Worm (Caenorhabditis elegans) whole organism, L4 larva: ENCODE results near the gene snr-3.

Source experiments
- F44E2.7 ChIP-seq: fragments of 200-800 bp; sonication (Bioruptor generic); IDR thresholded peaks from 2 replicates; pipeline ENCODE4 v2.1.2; 2022; ENCODE audit warnings: missing genetic modification characterization, missing compliant biosample characterization
- Y5F2A.4 ChIP-seq: fragments of 200-800 bp; sonication (Bioruptor generic); optimal IDR thresholded peaks from 2 replicates; lab custom pipeline; 2018; ENCODE audit warnings: mild to moderate bottlenecking, missing genetic modification characterization, missing compliant biosample characterization
- aha-1 ChIP-seq: fragments of 150-350 bp; peaks from one replicate; lab custom pipeline; 2014; ENCODE audit warnings: missing biosample characterization, missing genetic modification characterization
- dmd-9 ChIP-seq: fragments of 200-800 bp; sonication (Bioruptor generic); IDR thresholded peaks from 2 replicates; pipeline ENCODE4 v1.3.6; 2022; ENCODE audit warnings: missing genetic modification reagents, missing genetic modification characterization, missing compliant biosample characterization
- duxl-1 ChIP-seq: sonication (generic microtip); optimal IDR thresholded peaks from 2 replicates; lab custom pipeline; 2016; ENCODE audit warnings: mild to moderate bottlenecking, missing genetic modification characterization, moderate library complexity, missing compliant biosample characterization; ENCODE audit not compliant: poor library complexity
- hlh-11 ChIP-seq: fragments of 200-800 bp; sonication (Bioruptor generic); optimal IDR thresholded peaks from 2 replicates; lab custom pipeline; 2018; ENCODE audit warnings: mild to moderate bottlenecking, missing genetic modification characterization, missing compliant biosample characterization
- nhr-25 ChIP-seq: sonication (generic microtip); optimal IDR thresholded peaks from 2 replicates; lab custom pipeline; 2017; ENCODE audit warnings: missing genetic modification characterization, mild to moderate bottlenecking, missing compliant biosample characterization, antibody characterized with exemption, moderate library complexity, borderline replicate concordance; ENCODE audit not compliant: insufficient read depth
- nhr-28 ChIP-seq: fragments of 150-350 bp; optimal IDR thresholded peaks from 2 replicates; lab custom pipeline; 2014; ENCODE audit warnings: missing biosample characterization, missing genetic modification characterization
- nhr-77 ChIP-seq: fragments of 150-350 bp; optimal IDR thresholded peaks from 2 replicates; lab custom pipeline; 2014; ENCODE audit warnings: missing biosample characterization, missing genetic modification characterization
- skn-1 ChIP-seq: fragments of 150-350 bp; optimal IDR thresholded peaks from 2 replicates; lab custom pipeline; 2014; ENCODE audit warnings: missing biosample characterization, missing genetic modification characterization
- vab-7 ChIP-seq: fragments of 200-800 bp; sonication (Bioruptor generic); IDR thresholded peaks from 2 replicates; pipeline ENCODE4 v1.3.6; 2022; ENCODE audit warnings: missing genetic modification reagents, missing genetic modification characterization, missing compliant biosample characterization
- zag-1 ChIP-seq: fragments of 150-350 bp; optimal IDR thresholded peaks from 2 replicates; lab custom pipeline; 2014; ENCODE audit warnings: missing biosample characterization, missing genetic modification characterization
- zfp-3 ChIP-seq: fragments of 200-800 bp; sonication (Bioruptor generic); conservative IDR thresholded peaks from 2 replicates; pipeline ENCODE4 v1.3.6; 2022; ENCODE audit warnings: missing genetic modification reagents, missing genetic modification characterization, missing compliant biosample characterization
- ztf-11 ChIP-seq: fragments of 150-350 bp; optimal IDR thresholded peaks from 2 replicates; lab custom pipeline; 2014; ENCODE audit warnings: missing biosample characterization, missing genetic modification characterization

DNA sequence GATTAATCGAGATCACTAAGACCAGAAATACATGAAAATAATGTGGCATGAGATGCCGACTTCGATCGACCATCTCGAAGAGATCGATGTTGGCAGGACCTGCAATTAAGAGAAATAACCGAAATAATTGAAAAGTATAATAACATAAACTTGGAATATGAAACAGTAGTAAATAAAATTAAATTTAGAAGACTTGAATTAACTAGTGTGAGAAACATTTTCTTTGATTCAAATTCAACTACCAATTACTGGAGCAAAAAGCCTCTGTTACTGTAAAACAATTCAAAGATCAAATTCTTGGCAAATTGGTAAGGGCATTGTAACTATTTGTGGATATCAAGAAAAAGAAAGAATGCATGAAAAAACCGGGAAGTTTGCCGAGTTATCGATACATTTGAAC, 24.4 kb upstream of the snr-3 start, which contains the start of gene R05G9R.1:
- TF ChIP-seq skn-1 (tag; lab: Kevin White, UChicago) (no peak), hlh-11 (tag; lab: Kevin White, UChicago) (no peak), nhr-28 (tag; lab: Kevin White, UChicago) (no peak), F44E2.7 (no peak), duxl-1 (tag; lab: Kevin White, UChicago) (no peak), zfp-3 (GFP tag; lab: Robert Waterston, UW) (no peak), nhr-77 (tag; lab: Kevin White, UChicago) (no peak), zag-1 (tag; lab: Kevin White, UChicago) (no peak), ztf-11 (tag; lab: Kevin White, UChicago) (no peak), dmd-9 (GFP tag; lab: Robert Waterston, UW) (no peak), vab-7 (GFP tag; lab: Robert Waterston, UW) (no peak), Y5F2A.4 (no peak), aha-1 (tag; lab: Kevin White, UChicago) (no peak), nhr-25 (no peak)
